Worm (Caenorhabditis elegans): ENCODE results near the gene F01F1.2.

- no peak for TF ChIP-seq ham-2 (GFP tag; optimal IDR thresholded peaks at IDR 0.05)
- no peak for TF ChIP-seq sptf-1 (tag; optimal IDR thresholded peaks at IDR 0.05)
- TF ChIP-seq cnd-1 (tag; optimal IDR thresholded peaks at IDR 0.05): no peak
- TF ChIP-seq nhr-237 (tag; optimal IDR thresholded peaks at IDR 0.05): no peak
- TF ChIP-seq ceh-43 (GFP tag; optimal IDR thresholded peaks at IDR 0.05): no peak
These were observed 44.3 kb upstream of the F01F1.2 start, which contains the start of gene R12B2.6 for ce11 chrIII:5834053-5834452.

Data from whole organism, mixed stage, embryonic.